Worm (Caenorhabditis elegans): Measurements from ENCODE around the gene F07G11.3.
"Not testable (repeated sequence)": the region's sequence is repeated elsewhere in the genome, so short reads cannot be mapped to it uniquely, and the experiment has no call there.

F07G11.3 gene

ce11 chrV:7326928-7327327 lies 28.4 kb downstream of the F07G11.3 start, which contains the start of gene F10G2.4:
F10G2.4 (plus strand) TSS chrV:7327228.
- TF ChIP-seq mec-3 (tag; optimal IDR thresholded peaks at IDR 0.05; ENCODE audit: borderline replicate concordance) (no peak), hlh-13 (GFP tag; optimal IDR thresholded peaks at IDR 0.05) (no peak), dve-1 (tag; optimal IDR thresholded peaks at IDR 0.05) (no peak), gmeb-2 (tag; optimal IDR thresholded peaks at IDR 0.05) (no peak)

ce11 chrV:7328092-7328491 lies 29.5 kb downstream of the F07G11.3 start, which contains the start of gene clec-7:
clec-7 (plus strand) TSS chrV:7328392.
- TF ChIP-seq sdc-2 (tag; optimal IDR thresholded peaks at IDR 0.05): no peak
- no peak for TF ChIP-seq mec-3 (tag; optimal IDR thresholded peaks at IDR 0.05; ENCODE audit: borderline replicate concordance)
- TF ChIP-seq gmeb-2 (tag; optimal IDR thresholded peaks at IDR 0.05): no peak
- no peak for TF ChIP-seq fax-1 (tag; optimal IDR thresholded peaks at IDR 0.05)
- TF ChIP-seq sox-2 (GFP tag; IDR thresholded peaks at IDR 0.05): no peak
- no peak for TF ChIP-seq tbx-7 (tag; optimal IDR thresholded peaks at IDR 0.05)
- no peak for TF ChIP-seq hlh-6 (tag; optimal IDR thresholded peaks at IDR 0.05)
- no peak for TF ChIP-seq ttx-3 (tag; optimal IDR thresholded peaks at IDR 0.05)
- no peak for TF ChIP-seq tbx-2 (tag; optimal IDR thresholded peaks at IDR 0.05)

ce11 chrV:7330868-7331267 lies 32.3 kb downstream of the F07G11.3 start, which contains the start of gene F10G2.2:
F10G2.2 (plus strand) TSS chrV:7331168.
- TF ChIP-seq fkh-10 (GFP tag; optimal IDR thresholded peaks at IDR 0.05) (no peak), tbx-2 (tag; optimal IDR thresholded peaks at IDR 0.05) (no peak), K02D7.2 (tag; optimal IDR thresholded peaks at IDR 0.05) (no peak), fax-1 (tag; optimal IDR thresholded peaks at IDR 0.05) (no peak), hlh-15 (tag; optimal IDR thresholded peaks at IDR 0.05) (no peak), pha-2 (tag; optimal IDR thresholded peaks at IDR 0.05) (no peak), ahr-1 (tag; optimal IDR thresholded peaks at IDR 0.05) (no peak), ceh-24 (tag; optimal IDR thresholded peaks at IDR 0.05) (no peak), dve-1 (tag; optimal IDR thresholded peaks at IDR 0.05) (no peak), elt-4 (tag; optimal IDR thresholded peaks at IDR 0.05) (no peak), che-1 (tag; optimal IDR thresholded peaks at IDR 0.05) (no peak), ama-1 (optimal IDR thresholded peaks at IDR 0.05) (no peak), nhr-232 (tag; optimal IDR thresholded peaks at IDR 0.05) (no peak), fkh-6 (tag; optimal IDR thresholded peaks at IDR 0.05) (no peak), ceh-22 (tag; optimal IDR thresholded peaks at IDR 0.05) (no peak), sdc-2 (tag; optimal IDR thresholded peaks at IDR 0.05) (no peak), ceh-18 (tag; optimal IDR thresholded peaks at IDR 0.05) (no peak), syd-9 (tag; optimal IDR thresholded peaks at IDR 0.05) (no peak), pha-4 (tag; optimal IDR thresholded peaks at IDR 0.05) (no peak), ceh-34 (tag; optimal IDR thresholded peaks at IDR 0.05) (no peak)

- no peak for TF ChIP-seq sox-4 (tag; optimal IDR thresholded peaks at IDR 0.05)
- TF ChIP-seq ceh-45 (GFP tag; IDR thresholded peaks at IDR 0.05): no peak
- no peak for TF ChIP-seq hlh-13 (GFP tag; optimal IDR thresholded peaks at IDR 0.05)
- TF ChIP-seq C38D4.7 (GFP tag; optimal IDR thresholded peaks at IDR 0.05): no peak
- TF ChIP-seq ceh-19 (GFP tag; optimal IDR thresholded peaks at IDR 0.05): no peak
- no peak for TF ChIP-seq sdc-2 (tag; optimal IDR thresholded peaks at IDR 0.05)
- no peak for TF ChIP-seq C08G9.2 (tag; optimal IDR thresholded peaks at IDR 0.05)
These were observed 33.7 kb downstream of the F07G11.3 start, which contains the start of gene F10G2.1 for ce11 chrV:7332253-7332652. F10G2.1 (plus strand) TSS chrV:7332553.

ce11 chrV:7337218-7337617 lies 38.7 kb downstream of the F07G11.3 start, which contains the start of gene F10G2.7:
F10G2.7 (minus strand) TSS chrV:7337318.
- not testable (repeated sequence) for TF ChIP-seq K02D7.2 (tag; optimal IDR thresholded peaks at IDR 0.05); lin-11 (tag; optimal IDR thresholded peaks at IDR 0.05); K09A11.1 (tag; optimal IDR thresholded peaks at IDR 0.05; ENCODE audit: insufficient read depth)
